Worm (Caenorhabditis elegans): ENCODE results near the gene srw-121.

The srw-121 gene

DNA sequence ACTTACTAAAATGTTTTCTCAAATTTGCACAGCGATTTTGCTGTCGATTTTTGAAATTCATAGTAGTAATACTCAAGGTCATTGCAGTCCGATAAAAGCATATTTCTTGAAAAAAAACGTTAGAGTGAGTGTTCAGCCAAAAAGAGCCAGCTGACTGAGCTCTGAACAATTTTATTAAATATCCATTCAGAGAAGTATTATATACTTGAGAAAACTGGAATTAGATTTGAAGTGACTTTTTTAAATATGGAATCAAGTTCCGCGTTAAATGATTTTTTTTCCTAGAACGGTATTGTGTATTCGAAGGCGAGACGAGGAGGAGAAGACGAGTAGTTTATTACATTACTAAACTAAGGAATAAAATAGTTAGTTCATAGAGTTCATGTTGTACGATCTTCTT lies at the start of gene srw-121:
Gene srw-121 (minus strand): TSS at position 101 of the 400 bp plus-strand sequence.
- TF ChIP-seq egl-44 (GFP tag; IDR thresholded peaks at IDR 0.05) (no peak), nfya-1 (tag; optimal IDR thresholded peaks at IDR 0.05; ENCODE audit: borderline replicate concordance, insufficient read depth) (no peak), ekl-4 (GFP tag; IDR thresholded peaks at IDR 0.05) (no peak), lin-54 (GFP tag; optimal IDR thresholded peaks at IDR 0.05) (no peak)

DNA sequence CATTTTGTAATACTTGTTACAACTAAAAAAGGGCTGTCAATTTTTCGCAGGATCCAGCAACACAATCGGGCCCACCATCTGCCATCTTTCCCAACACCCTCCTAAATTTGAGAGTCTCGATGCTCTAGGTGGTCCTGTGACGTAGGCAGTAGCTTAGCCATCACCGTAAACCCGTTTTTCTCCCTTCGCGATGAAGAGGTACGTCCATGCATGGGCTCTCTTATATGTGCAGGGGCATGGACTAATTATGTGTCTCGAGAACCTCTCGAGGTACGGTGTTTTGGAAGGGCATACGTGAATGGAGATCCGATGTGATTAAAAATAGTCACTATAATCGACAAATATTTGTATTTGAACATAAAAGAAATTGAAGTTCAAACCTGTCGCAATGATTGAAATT lies 49.5 kb upstream of the srw-121 start:
- TF ChIP-seq cebp-1 (GFP tag; IDR thresholded peaks at IDR 0.05) (no peak), cebp-1 (tag; optimal IDR thresholded peaks at IDR 0.05) (no peak), F39B2.1 (GFP tag; IDR thresholded peaks at IDR 0.05) (no peak), atf-7 (tag; optimal IDR thresholded peaks at IDR 0.05) (no peak), ztf-26 (tag; optimal IDR thresholded peaks at IDR 0.05) (no peak), nhr-120 (GFP tag; IDR thresholded peaks at IDR 0.05) (no peak), xnd-1 (tag; optimal IDR thresholded peaks at IDR 0.05) (no peak), F37B4.10 (GFP tag; IDR thresholded peaks at IDR 0.05) (no peak), T07F8.4 (tag; optimal IDR thresholded peaks at IDR 0.05) (no peak)

DNA sequence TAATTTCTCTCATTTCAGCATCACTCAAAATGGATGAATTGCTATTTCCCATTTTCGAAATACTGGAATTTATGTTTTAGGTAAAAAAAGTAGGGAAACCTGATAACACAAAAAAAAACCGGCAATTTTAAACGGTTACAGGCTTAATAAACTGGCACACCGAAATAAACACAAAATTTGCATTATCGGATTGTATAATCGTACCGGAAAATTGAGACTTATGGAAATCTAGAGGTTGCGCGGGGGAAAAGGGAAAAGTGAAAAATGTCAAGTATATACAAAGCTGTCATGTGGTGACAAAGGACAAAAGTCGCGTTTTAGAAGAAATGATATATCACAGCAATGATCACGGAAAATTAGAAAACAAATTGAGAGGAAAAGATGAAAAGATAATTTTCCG lies 47.9 kb upstream of the srw-121 start, which contains the start of gene chpf-2:
Gene chpf-2 (minus strand): TSS at position 101 of the 400 bp plus-strand sequence.
- TF ChIP-seq let-607 (tag; optimal IDR thresholded peaks at IDR 0.05), result no peak

DNA sequence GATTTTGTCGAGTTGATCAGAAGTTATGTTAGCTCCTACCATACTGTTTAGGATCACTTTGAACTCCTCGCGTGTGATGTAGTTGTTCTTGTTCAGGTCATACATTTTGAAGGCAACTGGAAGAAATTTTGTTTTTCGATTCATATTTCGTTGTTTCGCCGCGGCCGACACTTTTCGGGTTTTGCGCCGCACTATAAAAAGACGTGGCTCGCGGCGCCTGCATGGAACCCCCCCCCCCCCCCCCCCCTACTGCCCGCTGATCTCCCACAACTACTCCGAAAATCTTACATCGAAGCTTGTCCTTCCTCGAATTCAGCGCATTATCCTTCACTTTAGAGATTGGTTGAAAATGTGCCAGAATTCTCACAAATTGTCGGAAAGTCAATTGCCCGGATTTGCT lies 46.7 kb upstream of the srw-121 start:
- TF ChIP-seq lsy-27 (tag; optimal IDR thresholded peaks at IDR 0.05; ENCODE audit: borderline replicate concordance, insufficient read depth) (no peak), egrh-3 (GFP tag; IDR thresholded peaks at IDR 0.05) (peak; percentile 75; the same call in 1 of the 2 replicates), snpc-4 (GFP tag; optimal IDR thresholded peaks at IDR 0.05) (no peak), snpc-4 (tag; optimal IDR thresholded peaks at IDR 0.05) (peak in 1 of 4 experiments; percentile 22)

DNA sequence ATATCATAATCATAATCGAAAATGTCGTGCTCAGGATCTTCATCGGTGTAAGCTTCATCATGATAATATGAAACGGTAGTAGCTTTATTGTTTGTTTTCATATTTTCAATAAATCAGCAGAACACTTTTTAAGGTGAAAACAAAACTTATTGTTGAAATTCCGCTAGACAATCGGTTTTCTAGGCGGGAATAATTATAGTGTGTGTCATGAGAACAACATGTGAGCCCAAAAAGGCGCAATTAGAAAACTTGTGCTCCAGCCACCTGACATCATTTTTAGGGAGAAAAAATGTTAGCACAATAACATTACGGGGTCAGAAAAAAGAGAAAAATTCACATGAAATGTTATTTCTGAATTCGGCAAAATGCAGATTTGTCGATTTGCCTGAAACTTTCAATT lies 42.9 kb upstream of the srw-121 start, which contains the start of gene srw-8:
Gene srw-8 (minus strand): TSS at position 101 of the 400 bp plus-strand sequence.
- TF ChIP-seq tbx-9 (tag; optimal IDR thresholded peaks at IDR 0.05; ENCODE audit: borderline replicate concordance) (no peak), nfya-2 (GFP tag; IDR thresholded peaks at IDR 0.05) (no peak), egl-44 (GFP tag; IDR thresholded peaks at IDR 0.05) (no peak), lin-26 (GFP tag; IDR thresholded peaks at IDR 0.05) (no peak), mxl-1 (tag; optimal IDR thresholded peaks at IDR 0.05) (no peak), tbp1 (GFP tag; optimal IDR thresholded peaks at IDR 0.05) (no peak), snpc-3.4 (tag; optimal IDR thresholded peaks at IDR 0.05) (no peak), madf-3 (GFP tag; IDR thresholded peaks at IDR 0.05) (no peak), ama-1 (optimal IDR thresholded peaks at IDR 0.05) (no peak), ama-1 (GFP tag; optimal IDR thresholded peaks at IDR 0.05) (no peak), T07F8.4 (tag; optimal IDR thresholded peaks at IDR 0.05) (no peak), mel-28 (tag; optimal IDR thresholded peaks at IDR 0.05; ENCODE audit: borderline replicate concordance) (no peak), rec-8 (tag; optimal IDR thresholded peaks at IDR 0.05) (no peak), B0035.1 (tag; optimal IDR thresholded peaks at IDR 0.05) (no peak), tlf-1 (GFP tag; optimal IDR thresholded peaks at IDR 0.05) (no peak), lsl-1 (GFP tag; optimal IDR thresholded peaks at IDR 0.05) (no peak), cebp-2 (GFP tag; IDR thresholded peaks at IDR 0.05) (no peak), C06A6.2 (GFP tag; conservative IDR thresholded peaks at IDR 0.05) (no peak), ztf-22 (GFP tag; optimal IDR thresholded peaks at IDR 0.05) (no peak)

Measured in whole organism, young adult.